Fruit fly (Drosophila melanogaster): ENCODE data around the gene CG46394.

The CG46394 gene

DNA sequence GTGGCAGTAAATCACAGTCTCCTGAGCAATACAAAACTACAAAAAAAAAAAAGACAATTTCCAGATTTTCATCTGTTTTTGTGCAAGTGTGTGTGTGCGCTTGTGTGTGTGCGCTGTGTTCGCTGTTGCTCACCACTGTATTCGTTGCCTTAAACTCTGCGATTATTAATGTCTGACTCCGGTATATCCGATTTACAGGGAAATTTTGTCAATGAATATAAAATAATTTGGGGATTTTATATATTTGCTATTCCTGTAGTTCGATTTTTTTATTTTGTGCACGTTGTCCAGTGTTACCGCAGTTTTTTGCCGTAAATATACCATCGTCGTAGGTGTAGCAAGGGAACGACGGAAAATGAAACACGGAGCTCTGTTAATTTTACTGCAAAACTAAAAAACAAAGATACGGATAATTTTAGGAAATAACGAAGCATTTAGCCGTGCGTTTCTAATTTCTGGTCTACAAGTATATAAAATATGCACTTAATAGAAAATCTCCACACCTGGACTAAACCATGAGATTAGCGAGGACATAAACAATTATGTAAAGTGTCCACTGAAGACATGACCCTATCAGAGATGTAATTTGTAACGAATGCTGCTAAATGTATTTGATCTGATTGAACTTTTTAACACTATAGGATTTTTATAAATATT is 9.1 kb downstream of the CG46394 start, which contains the start of gene Duba (continued):
- TF ChIP-seq Sry-δ (GFP tag; optimal IDR thresholded peaks at IDR 0.05) (peak; percentile 46), tgo (GFP tag; IDR thresholded peaks at IDR 0.05) (no peak), YL-1 (GFP tag; optimal IDR thresholded peaks at IDR 0.05) (peak; percentile 8), Dp (GFP tag; optimal IDR thresholded peaks at IDR 0.05) (peak; percentile 1), pzg (GFP tag; optimal IDR thresholded peaks at IDR 0.05) (peak; percentile 51), vvl (GFP tag; IDR thresholded peaks at IDR 0.05) (peak; percentile 41; the same call in 1 of the 2 replicates), cg (GFP tag; optimal IDR thresholded peaks at IDR 0.05) (peak; percentile 84), CG7963 (GFP tag; IDR thresholded peaks at IDR 0.05; ENCODE audit: partially characterized antibody) (no peak), sens (GFP tag) (peak; percentile 87), CG42726 (GFP tag; IDR thresholded peaks at IDR 0.05; ENCODE audit: partially characterized antibody) (no peak), CG12659 (GFP tag; optimal IDR thresholded peaks at IDR 0.05) (peak; percentile 39), CG4707 (GFP tag; optimal IDR thresholded peaks at IDR 0.05) (no peak), az2 (GFP tag; optimal IDR thresholded peaks at IDR 0.05) (no peak), CG17829 (tag; optimal IDR thresholded peaks at IDR 0.05) (no peak), Sin3A (optimal IDR thresholded peaks at IDR 0.05) (no peak), CG10274 (GFP tag; optimal IDR thresholded peaks at IDR 0.05) (no peak), Eip74EF (GFP tag; optimal IDR thresholded peaks at IDR 0.05) (no peak), zf30C (GFP tag; optimal IDR thresholded peaks at IDR 0.05) (no peak), maf-S (GFP tag; optimal IDR thresholded peaks at IDR 0.05) (no peak), CG32532 (GFP tag; IDR thresholded peaks at IDR 0.05) (peak; percentile 11; the same call in 1 of the 2 replicates), Atf-2 (GFP tag; optimal IDR thresholded peaks at IDR 0.05) (no peak), amos (GFP tag; IDR thresholded peaks at IDR 0.05; ENCODE audit: partially characterized antibody) (0 out of 2 replicates have a peak, but pooled peaks have one; percentile 11), CG14710 (tag; optimal IDR thresholded peaks at IDR 0.05) (peak; percentile 62), cwo (GFP tag; optimal IDR thresholded peaks at IDR 0.05) (no peak), Gug (GFP tag; IDR thresholded peaks at IDR 0.05) (peak; percentile 14; the same call in 1 of the 4 replicates), Bdp1 (GFP tag; optimal IDR thresholded peaks at IDR 0.05) (no peak), phol (tag; optimal IDR thresholded peaks at IDR 0.05) (peak; percentile 47), Med (GFP tag) (peak; percentile 71), crp (GFP tag; optimal IDR thresholded peaks at IDR 0.05) (peak in 1 of 2 experiments; percentile 23), CG11504 (tag; optimal IDR thresholded peaks at IDR 0.05) (peak; percentile 83), Ets65A (GFP tag) (peak; percentile 40), Doc3 (GFP tag; IDR thresholded peaks at IDR 0.05; ENCODE audit: partially characterized antibody) (no peak)

DNA sequence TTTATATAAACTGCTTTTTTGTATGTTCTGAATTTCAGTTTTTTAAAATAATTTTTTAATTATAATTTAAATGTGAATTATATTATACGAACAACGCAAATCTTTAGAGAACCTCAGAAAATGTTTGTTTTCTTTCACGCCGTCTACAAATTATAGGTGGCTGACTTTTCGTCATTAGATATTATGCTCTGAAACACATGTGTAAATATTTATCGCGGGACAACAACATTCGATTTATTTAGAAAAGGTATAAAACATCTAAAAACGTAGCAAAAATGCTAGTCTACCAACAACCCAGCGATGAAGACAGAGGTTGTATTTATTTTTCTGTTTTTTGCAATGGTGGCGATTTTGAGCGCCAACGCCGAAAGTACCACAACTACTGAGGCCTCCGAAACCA is 9.7 kb downstream of the CG46394 start, which contains the start of gene CG42832:
Gene CG42832, plus strand, starts transcription at position 301 of the 400 bp plus-strand sequence.
- peak; percentile 42 for TF ChIP-seq caup (GFP tag; optimal IDR thresholded peaks at IDR 0.05; ENCODE audit: severe bottlenecking)
- TF ChIP-seq CG15601 (tag; optimal IDR thresholded peaks at IDR 0.05): no peak
- 0 out of 2 replicates have a peak, but pooled peaks have one; percentile 35 for TF ChIP-seq sob (GFP tag; IDR thresholded peaks at IDR 0.05)
- 0 out of 3 replicates have a peak, but pooled peaks have one; percentile 25 for TF ChIP-seq CG11695 (GFP tag; IDR thresholded peaks at IDR 0.05)
- TF ChIP-seq kay (GFP tag; optimal IDR thresholded peaks at IDR 0.05): no peak
- peak; percentile 52 for TF ChIP-seq lab (GFP tag; optimal IDR thresholded peaks at IDR 0.05)
- TF ChIP-seq CG13296 (GFP tag; optimal IDR thresholded peaks at IDR 0.05): peak; percentile 6
- TF ChIP-seq danr (GFP tag; IDR thresholded peaks at IDR 0.05): no peak
- TF ChIP-seq dati (GFP tag; IDR thresholded peaks at IDR 0.05): no peak
- TF ChIP-seq Fer1 (GFP tag; optimal IDR thresholded peaks at IDR 0.05): peak; percentile 21
- TF ChIP-seq CG12299 (tag; optimal IDR thresholded peaks at IDR 0.05): no peak
- TF ChIP-seq kni (GFP tag; optimal IDR thresholded peaks at IDR 0.05): no peak
- peak; percentile 43 for TF ChIP-seq CG18599 (GFP tag; optimal IDR thresholded peaks at IDR 0.05)
- TF ChIP-seq Atf-2 (GFP tag; optimal IDR thresholded peaks at IDR 0.05): no peak

All from whole organism, embryonic.